Fruit fly (Drosophila melanogaster) S2 (cell line): ENCODE measurements around the gene Syx1A.

ENCODE experiments used
- CG8478 ChIP-seq: fragments of >200 bp; optimal IDR thresholded peaks from 2 replicates; lab custom pipeline; 2018
- CTCF ChIP-seq, 2 experiments: fragments of >200 bp; optimal IDR thresholded peaks; 2 replicates each; lab custom pipeline; 2018

dm6 chr3R:24084975-24085374 is 20.6 kb downstream of the Syx1A start:
- no peak for TF ChIP-seq CG8478 (lab: Kevin White, UChicago)
- no peak for TF ChIP-seq CTCF (optimal IDR thresholded peaks at IDR 0.05; lab: Kevin White, UChicago)
